Fruit fly (Drosophila melanogaster) whole organism, embryonic: ENCODE data around the gene D.

Source experiments
- Blimp-1 ChIP-seq: fragments of 200-800 bp; sonication (Bioruptor generic); optimal IDR thresholded peaks from 3 replicates; lab custom pipeline; 2018; ENCODE audit warnings: missing biosample characterization, missing genetic modification characterization, mild to moderate bottlenecking, moderate library complexity, missing genetic modification reagents
- BtbVII ChIP-seq: fragments of 200-800 bp; sonication (Bioruptor generic); optimal IDR thresholded peaks from 3 replicates; lab custom pipeline; 2017; ENCODE audit warnings: missing biosample characterization, mild to moderate bottlenecking, missing genetic modification characterization
- CG10959 ChIP-seq: fragments of 200-800 bp; sonication (Bioruptor generic); IDR thresholded peaks from 2 replicates; pipeline ENCODE4 v1.3.6; 2022; ENCODE audit warnings: missing biosample characterization, missing genetic modification characterization
- CG11504 ChIP-seq: fragments of 200-800 bp; sonication (Bioruptor generic); optimal IDR thresholded peaks from 3 replicates; lab custom pipeline; 2019; ENCODE audit warnings: missing biosample characterization, mild to moderate bottlenecking, missing genetic modification characterization, moderate library complexity
- CG1233 ChIP-seq: fragments of 200-800 bp; sonication (Bioruptor generic); optimal IDR thresholded peaks from 4 replicates; lab custom pipeline; 2018; ENCODE audit warnings: missing biosample characterization, mild to moderate bottlenecking, missing genetic modification characterization
- CG14014 ChIP-seq: fragments of 200-800 bp; sonication (Bioruptor generic); IDR thresholded peaks from 2 replicates; pipeline ENCODE4 v1.3.6; 2022; ENCODE audit warnings: missing biosample characterization, missing genetic modification characterization
- CG14667 ChIP-seq: fragments of 200-800 bp; sonication (Bioruptor generic); IDR thresholded peaks from 2 replicates; pipeline ENCODE4 v1.3.6; 2022; ENCODE audit warnings: missing biosample characterization, missing genetic modification characterization
- CG14860 ChIP-seq: fragments of 200-800 bp; sonication (Bioruptor generic); IDR thresholded peaks from 3 replicates; pipeline ENCODE4 v1.3.6; 2022; ENCODE audit warnings: missing biosample characterization, missing genetic modification characterization; ENCODE audit not compliant: partially characterized antibody
- CG1529 ChIP-seq: fragments of 200-800 bp; sonication (Bioruptor generic); optimal IDR thresholded peaks from 3 replicates; lab custom pipeline; 2018; ENCODE audit warnings: missing biosample characterization, missing genetic modification characterization
- CG18764 ChIP-seq: fragments of 200-800 bp; sonication (Bioruptor generic); optimal IDR thresholded peaks from 3 replicates; lab custom pipeline; 2016; ENCODE audit warnings: missing biosample characterization, missing genetic modification characterization
- CG30020 ChIP-seq: fragments of 200-800 bp; optimal IDR thresholded peaks from 2 replicates; lab custom pipeline; 2019; ENCODE audit warnings: missing biosample characterization, mild to moderate bottlenecking, missing genetic modification characterization, moderate library complexity
- CG31388 ChIP-seq: fragments of 200-800 bp; sonication (Bioruptor generic); optimal IDR thresholded peaks from 2 replicates; lab custom pipeline; 2016; ENCODE audit warnings: missing biosample characterization, missing genetic modification characterization
- CG31441 ChIP-seq: fragments of 200-800 bp; sonication (Bioruptor generic); IDR thresholded peaks from 2 replicates; pipeline ENCODE4 v1.3.6; 2022; ENCODE audit warnings: missing biosample characterization, missing genetic modification characterization
- CG3163 ChIP-seq: fragments of 200-800 bp; sonication (Bioruptor generic); optimal IDR thresholded peaks from 3 replicates; lab custom pipeline; 2016; ENCODE audit warnings: missing biosample characterization, missing genetic modification characterization
- CG3838 ChIP-seq: fragments of 200-800 bp; sonication (Bioruptor generic); optimal IDR thresholded peaks from 3 replicates; lab custom pipeline; 2016; ENCODE audit warnings: missing biosample characterization, missing genetic modification characterization
- CG5180 ChIP-seq: fragments of 200-800 bp; sonication (Bioruptor generic); optimal IDR thresholded peaks from 3 replicates; lab custom pipeline; 2017; ENCODE audit warnings: missing biosample characterization, missing genetic modification characterization, mild to moderate bottlenecking, moderate library complexity, missing genetic modification reagents
- CG7839 ChIP-seq: fragments of 200-800 bp; sonication (Bioruptor generic); optimal IDR thresholded peaks from 3 replicates; lab custom pipeline; 2018; ENCODE audit warnings: missing biosample characterization, mild to moderate bottlenecking, missing genetic modification characterization, moderate library complexity
- CG8089 ChIP-seq: fragments of 200-800 bp; sonication (Bioruptor generic); optimal IDR thresholded peaks from 3 replicates; lab custom pipeline; 2016; ENCODE audit warnings: missing biosample characterization, missing genetic modification characterization
- CG9609 ChIP-seq: fragments of 200-800 bp; sonication (Bioruptor generic); optimal IDR thresholded peaks from 3 replicates; lab custom pipeline; 2016; ENCODE audit warnings: missing biosample characterization, missing genetic modification characterization
- CG9876 ChIP-seq: fragments of 200-800 bp; sonication (Bioruptor generic); optimal IDR thresholded peaks from 2 replicates; lab custom pipeline; 2016; ENCODE audit warnings: missing biosample characterization, missing genetic modification characterization
- Dp ChIP-seq: fragments of 200-800 bp; sonication (Bioruptor generic); optimal IDR thresholded peaks from 2 replicates; lab custom pipeline; 2018; ENCODE audit warnings: missing biosample characterization, mild to moderate bottlenecking, missing genetic modification characterization, moderate library complexity
- ERR ChIP-seq: fragments of 200-800 bp; sonication (Bioruptor generic); optimal IDR thresholded peaks from 2 replicates; lab custom pipeline; 2016; ENCODE audit warnings: missing biosample characterization, missing genetic modification characterization
- GATAe ChIP-seq: fragments of 200-800 bp; sonication (Bioruptor generic); conservative IDR thresholded peaks from 2 replicates; pipeline ENCODE4 v1.3.6; 2022; ENCODE audit warnings: missing biosample characterization, missing genetic modification characterization
- HLH54F ChIP-seq: fragments of 200-800 bp; sonication (Bioruptor generic); optimal IDR thresholded peaks from 3 replicates; lab custom pipeline; 2016; ENCODE audit warnings: missing biosample characterization, missing genetic modification characterization
- HmgD ChIP-seq: fragments of 200-800 bp; sonication (Bioruptor generic); optimal IDR thresholded peaks from 3 replicates; lab custom pipeline; 2016; ENCODE audit warnings: missing biosample characterization, missing genetic modification characterization
- MTF-1 ChIP-seq: fragments of 200-800 bp; sonication (Bioruptor generic); optimal IDR thresholded peaks from 2 replicates; lab custom pipeline; 2018; ENCODE audit warnings: missing biosample characterization, mild to moderate bottlenecking, missing genetic modification characterization, borderline replicate concordance
- Mad ChIP-seq: fragments of 200-800 bp; sonication (Bioruptor generic); optimal IDR thresholded peaks from 2 replicates; lab custom pipeline; 2016; ENCODE audit warnings: missing biosample characterization, missing genetic modification characterization
- NC2β ChIP-seq: fragments of 200-800 bp; sonication (Bioruptor generic); optimal IDR thresholded peaks from 2 replicates; lab custom pipeline; 2016; ENCODE audit warnings: missing biosample characterization, missing genetic modification characterization
- NFAT ChIP-seq: fragments of 200-800 bp; sonication (Bioruptor generic); IDR thresholded peaks from 2 replicates; pipeline ENCODE4 v1.3.6; 2022; ENCODE audit warnings: missing biosample characterization, missing genetic modification characterization
- Nf-YB ChIP-seq: fragments of 200-800 bp; sonication (Bioruptor generic); optimal IDR thresholded peaks from 3 replicates; lab custom pipeline; 2019; ENCODE audit warnings: missing biosample characterization, mild to moderate bottlenecking, missing genetic modification characterization, moderate library complexity
- ara ChIP-seq: fragments of 200-800 bp; sonication (Bioruptor generic); IDR thresholded peaks from 2 replicates; pipeline ENCODE4 v1.3.6; 2022; ENCODE audit warnings: missing biosample characterization, missing genetic modification characterization
- ato ChIP-seq: fragments of 200-800 bp; sonication (Bioruptor generic); IDR thresholded peaks from 2 replicates; pipeline ENCODE4 v1.3.6; 2022; ENCODE audit warnings: missing biosample characterization, missing genetic modification characterization; ENCODE audit not compliant: partially characterized antibody
- bab2 ChIP-seq: fragments of 200-800 bp; sonication (Bioruptor generic); optimal IDR thresholded peaks from 2 replicates; lab custom pipeline; 2016; ENCODE audit warnings: missing biosample characterization, missing genetic modification characterization
- bbx ChIP-seq: fragments of 200-800 bp; sonication (Bioruptor generic); IDR thresholded peaks from 2 replicates; pipeline ENCODE4 v1.3.6; 2022; ENCODE audit warnings: missing biosample characterization, missing genetic modification characterization; ENCODE audit not compliant: partially characterized antibody
- bsh ChIP-seq, 2 experiments: fragments of 200-800 bp; sonication (Bioruptor generic); optimal IDR thresholded peaks; 2 replicates each; lab custom pipeline; 2017 to 2018; ENCODE audit warnings: mild to moderate bottlenecking in 2 of 2, missing biosample characterization in 2 of 2, missing genetic modification characterization in 2 of 2, moderate library complexity in 1 of 2
- cad ChIP-seq: fragments of >200 bp; optimal IDR thresholded peaks from 2 replicates; lab custom pipeline; 2017; ENCODE audit warnings: missing biosample characterization, missing genetic modification characterization
- fd102C ChIP-seq: fragments of 200-800 bp; sonication (Bioruptor generic); optimal IDR thresholded peaks from 2 replicates; lab custom pipeline; 2018; ENCODE audit warnings: missing biosample characterization, mild to moderate bottlenecking, missing genetic modification characterization, moderate library complexity
- gcm ChIP-seq: fragments of 200-800 bp; sonication (Bioruptor generic); optimal IDR thresholded peaks from 2 replicates; lab custom pipeline; 2019; ENCODE audit warnings: missing biosample characterization, mild to moderate bottlenecking, missing genetic modification characterization, moderate library complexity
- kah ChIP-seq: fragments of 200-800 bp; sonication (Bioruptor generic); optimal IDR thresholded peaks from 2 replicates; lab custom pipeline; 2018; ENCODE audit warnings: missing biosample characterization, mild to moderate bottlenecking, missing genetic modification characterization
- lab ChIP-seq: fragments of 200-800 bp; sonication (Bioruptor generic); optimal IDR thresholded peaks from 3 replicates; lab custom pipeline; 2017; ENCODE audit warnings: missing biosample characterization, missing genetic modification characterization, mild to moderate bottlenecking, moderate library complexity, missing genetic modification reagents
- lbe ChIP-seq: fragments of 200-800 bp; sonication (Bioruptor generic); optimal IDR thresholded peaks from 2 replicates; lab custom pipeline; 2016; ENCODE audit warnings: missing biosample characterization, mild to moderate bottlenecking, missing genetic modification characterization
- lola ChIP-seq, 3 experiments: fragments of >200 bp in 2 of 3; fragments of 200-800 bp in 1 of 3; sonication (Bioruptor generic) in 1 of 3; optimal IDR thresholded peaks; 2 replicates each; lab custom pipeline; 2017 to 2019; ENCODE audit warnings: missing biosample characterization in 3 of 3, missing genetic modification characterization in 3 of 3, mild to moderate bottlenecking in 1 of 3, moderate library complexity in 1 of 3
- otp ChIP-seq: fragments of 200-800 bp; sonication (Bioruptor generic); IDR thresholded peaks from 3 replicates; pipeline ENCODE4, ENCODE4 v1.3.6; 2022; ENCODE audit warnings: missing biosample characterization, missing genetic modification characterization
- prd ChIP-seq, 3 experiments: fragments of >200 bp in 2 of 3; fragments of 200-800 bp in 1 of 3; sonication (Bioruptor generic) in 1 of 3; optimal IDR thresholded peaks in 2 of 3; IDR thresholded peaks in 1 of 3; 2 replicates in 2 of 3; 3 replicates in 1 of 3; pipeline versions ENCODE4 v1.3.6 to Lab custom; 2017 to 2022; ENCODE audit warnings: missing biosample characterization in 1 of 3, missing genetic modification characterization in 1 of 3
- rib ChIP-seq: fragments of 200-800 bp; sonication (Bioruptor generic); IDR thresholded peaks from 2 replicates; pipeline ENCODE4 v1.3.6; 2022; ENCODE audit warnings: missing biosample characterization, missing genetic modification characterization
- ro ChIP-seq: fragments of 200-800 bp; sonication (Bioruptor generic); IDR thresholded peaks from 2 replicates; pipeline ENCODE4 v1.3.6; 2022; ENCODE audit warnings: missing biosample characterization, missing genetic modification characterization
- slp2 ChIP-seq: fragments of 200-800 bp; sonication (Bioruptor generic); optimal IDR thresholded peaks from 2 replicates; lab custom pipeline; 2016; ENCODE audit warnings: missing biosample characterization, missing genetic modification characterization
- wdn ChIP-seq: fragments of 200-800 bp; sonication (Bioruptor generic); IDR thresholded peaks from 2 replicates; pipeline ENCODE4 v1.3.6; 2022; ENCODE audit warnings: missing biosample characterization, missing genetic modification characterization
- wor ChIP-seq: fragments of 200-800 bp; sonication (Bioruptor generic); IDR thresholded peaks from 2 replicates; pipeline ENCODE4 v1.3.6; 2022; ENCODE audit warnings: missing biosample characterization, missing genetic modification characterization
- zen2 ChIP-seq: fragments of 200-800 bp; sonication (Bioruptor generic); IDR thresholded peaks from 3 replicates; pipeline ENCODE4 v1.3.6; 2022; ENCODE audit warnings: missing biosample characterization, missing genetic modification characterization; ENCODE audit not compliant: partially characterized antibody
- zfh2 ChIP-seq: fragments of 200-800 bp; sonication (Bioruptor generic); optimal IDR thresholded peaks from 2 replicates; lab custom pipeline; 2016; ENCODE audit warnings: missing biosample characterization, missing genetic modification characterization

D gene

DNA sequence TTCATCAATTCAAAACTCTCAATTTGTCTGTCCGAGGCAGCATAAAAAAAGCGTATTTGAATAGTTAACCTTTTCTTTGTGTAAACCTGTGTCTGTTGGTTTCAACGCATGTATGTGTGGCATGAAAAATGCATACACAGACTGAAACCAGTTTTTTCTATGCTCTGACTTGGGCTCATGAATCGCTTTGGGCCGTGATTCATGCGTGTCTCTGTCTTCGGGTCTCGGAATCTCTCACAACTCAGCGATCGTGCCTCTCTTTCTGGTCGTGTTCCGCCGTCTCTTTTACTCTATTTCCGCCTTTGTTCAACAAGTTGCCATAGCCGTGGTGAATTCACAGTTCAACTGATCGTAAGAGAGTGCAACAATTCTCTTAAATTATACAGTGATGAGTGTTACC, 22.5 kb upstream of the D start (continued):
- TF ChIP-seq CG1529 (GFP tag; lab: Kevin White, UChicago) (no peak), ro (no peak), Dp (GFP tag; lab: Kevin White, UChicago) (no peak), CG5180 (GFP tag; lab: Kevin White, UChicago) (peak; percentile 65), CG7839 (tag; lab: Kevin White, UChicago) (no peak), CG14860 (GFP tag; lab: Robert Waterston, UW) (no peak), HLH54F (GFP tag; lab: Kevin White, UChicago) (no peak), CG9609 (GFP tag; lab: Kevin White, UChicago) (no peak), wdn (GFP tag; lab: Robert Waterston, UW) (no peak), CG11504 (tag; lab: Kevin White, UChicago) (peak; percentile 7), CG3163 (GFP tag; lab: Kevin White, UChicago) (peak; percentile 91), MTF-1 (GFP tag; lab: Kevin White, UChicago) (no peak), kah (peak; percentile 80), CG9876 (GFP tag; lab: Kevin White, UChicago) (no peak), Nf-YB (peak; percentile 2), zen2 (GFP tag; lab: Robert Waterston, UW) (no peak), CG30020 (tag; lab: Kevin White, UChicago) (no peak), ara (GFP tag; lab: Robert Waterston, UW) (peak; percentile 27; the same call in 1 of the 2 replicates), ERR (GFP tag; lab: Kevin White, UChicago) (no peak), otp (GFP tag; lab: Robert Waterston, UW) (no peak), Blimp-1 (GFP tag; lab: Kevin White, UChicago) (no peak), slp2 (GFP tag; lab: Kevin White, UChicago) (no peak), HmgD (GFP tag; lab: Kevin White, UChicago) (no peak), wor (no peak), cad (no peak), GATAe (GFP tag; lab: Robert Waterston, UW) (no peak), ato (GFP tag; lab: Robert Waterston, UW) (no peak), gcm (GFP tag; lab: Kevin White, UChicago) (no peak), prd (optimal IDR thresholded peaks at IDR 0.05; lab: Kevin White, UChicago) (no peak), prd (GFP tag; IDR thresholded peaks at IDR 0.05; lab: Robert Waterston, UW) (no peak; the same call in 2 of the 3 replicates), rib (GFP tag; lab: Robert Waterston, UW) (no peak), lab (GFP tag; lab: Kevin White, UChicago) (peak; percentile 14), CG10959 (GFP tag; lab: Robert Waterston, UW) (no peak), CG1233 (GFP tag; lab: Kevin White, UChicago) (no peak), NFAT (GFP tag; lab: Robert Waterston, UW) (no peak), zfh2 (GFP tag; lab: Kevin White, UChicago) (no peak), lola (GFP tag; optimal IDR thresholded peaks at IDR 0.05; lab: Kevin White, UChicago) (no peak), bsh (GFP tag; optimal IDR thresholded peaks at IDR 0.05; lab: Kevin White, UChicago) (no peak), CG3838 (GFP tag; lab: Kevin White, UChicago) (no peak), bab2 (GFP tag; lab: Kevin White, UChicago) (no peak), NC2β (GFP tag; lab: Kevin White, UChicago) (no peak), CG14014 (no peak), CG18764 (GFP tag; lab: Kevin White, UChicago) (no peak), lbe (GFP tag; lab: Kevin White, UChicago) (no peak), CG14667 (GFP tag; lab: Robert Waterston, UW) (no peak), CG31441 (GFP tag; lab: Robert Waterston, UW) (no peak), fd102C (GFP tag; lab: Kevin White, UChicago) (no peak), bbx (GFP tag; lab: Robert Waterston, UW) (peak; percentile 37; the same call in 1 of the 2 replicates), CG8089 (GFP tag; lab: Kevin White, UChicago) (no peak), Mad (GFP tag; lab: Kevin White, UChicago) (no peak), BtbVII (GFP tag; lab: Kevin White, UChicago) (peak; percentile 7), CG31388 (GFP tag; lab: Kevin White, UChicago) (no peak)
